Fruit fly (Drosophila melanogaster): Measurements from ENCODE around the gene NSD.

DNA sequence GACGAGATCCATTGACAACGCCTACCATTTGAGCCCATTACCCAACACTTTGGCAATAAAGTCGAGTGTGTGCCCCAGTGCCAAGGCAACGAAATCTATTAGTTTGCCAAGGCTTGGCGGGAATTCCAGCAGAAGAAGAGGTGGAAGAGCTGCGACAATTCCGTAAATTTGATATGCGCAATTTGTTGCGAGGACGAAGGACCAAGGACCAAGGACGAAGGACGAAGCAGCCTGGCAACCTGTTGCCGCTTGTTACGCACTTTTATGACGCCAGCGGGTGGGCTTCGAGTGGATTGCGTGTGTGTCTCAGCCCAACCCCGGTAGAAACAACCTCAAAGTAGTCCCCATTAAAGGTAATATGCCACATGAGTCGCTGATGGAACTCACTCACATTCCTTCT, 49.5 kb downstream of the NSD start:
- TF ChIP-seq CG9797 (GFP tag; optimal IDR thresholded peaks at IDR 0.05) (no peak), Camta (GFP tag; optimal IDR thresholded peaks at IDR 0.05) (no peak), CG12744 (GFP tag; optimal IDR thresholded peaks at IDR 0.05) (no peak), CG11723 (GFP tag; optimal IDR thresholded peaks at IDR 0.05) (no peak), btn (GFP tag; optimal IDR thresholded peaks at IDR 0.05) (no peak), psq (GFP tag; optimal IDR thresholded peaks at IDR 0.05) (no peak)
